Worm (Caenorhabditis elegans) whole organism, L2 larva: Measurements from ENCODE around the gene grl-29.

ENCODE experiments used
- C34F6.9 ChIP-seq: fragments of 150-350 bp; optimal IDR thresholded peaks from 2 replicates; lab custom pipeline; 2014; ENCODE audit warnings: missing biosample characterization, missing genetic modification characterization
- F13H6.1 ChIP-seq: sonication (generic microtip); optimal IDR thresholded peaks from 2 replicates; lab custom pipeline; 2016; ENCODE audit warnings: missing genetic modification characterization, missing compliant biosample characterization
- R02D3.7 ChIP-seq: fragments of 150-350 bp; optimal IDR thresholded peaks from 2 replicates; lab custom pipeline; 2014; ENCODE audit warnings: missing biosample characterization, missing genetic modification characterization
- ZK546.5 ChIP-seq: sonication (generic microtip); optimal IDR thresholded peaks from 2 replicates; lab custom pipeline; 2017; ENCODE audit warnings: missing biosample characterization, missing genetic modification characterization
- ama-1 ChIP-seq: fragments of 150-350 bp; optimal IDR thresholded peaks from 2 replicates; lab custom pipeline; 2018; ENCODE audit warnings: inconsistent platforms
- ceh-16 ChIP-seq: fragments of 150-350 bp; optimal IDR thresholded peaks from 2 replicates; lab custom pipeline; 2014; ENCODE audit warnings: missing biosample characterization, missing genetic modification characterization
- ceh-82 ChIP-seq: fragments of 150-350 bp; optimal IDR thresholded peaks from 2 replicates; lab custom pipeline; 2014; ENCODE audit warnings: missing biosample characterization, missing genetic modification characterization
- crh-2 ChIP-seq: sonication (generic microtip); optimal IDR thresholded peaks from 2 replicates; lab custom pipeline; 2017; ENCODE audit warnings: missing biosample characterization, missing genetic modification characterization
- dmd-4 ChIP-seq: sonication (generic microtip); optimal IDR thresholded peaks from 2 replicates; lab custom pipeline; 2017; ENCODE audit warnings: missing biosample characterization, missing genetic modification characterization
- elt-1 ChIP-seq: fragments of 150-350 bp; optimal IDR thresholded peaks from 2 replicates; lab custom pipeline; 2014; ENCODE audit warnings: missing biosample characterization, missing genetic modification characterization
- elt-3 ChIP-seq: sonication (generic microtip); optimal IDR thresholded peaks from 2 replicates; lab custom pipeline; 2017; ENCODE audit warnings: missing biosample characterization, missing genetic modification characterization
- fos-1 ChIP-seq: fragments of 150-350 bp; optimal IDR thresholded peaks from 2 replicates; lab custom pipeline; 2014; ENCODE audit warnings: missing biosample characterization, missing genetic modification characterization
- gmeb-1 ChIP-seq: fragments of 150-350 bp; optimal IDR thresholded peaks from 2 replicates; lab custom pipeline; 2014; ENCODE audit warnings: missing biosample characterization, missing genetic modification characterization
- lin-13 ChIP-seq: fragments of 150-350 bp; optimal IDR thresholded peaks from 2 replicates; lab custom pipeline; 2014; ENCODE audit warnings: missing biosample characterization, missing genetic modification reagents, missing genetic modification characterization
- lin-39 ChIP-seq: fragments of 150-350 bp; optimal IDR thresholded peaks from 2 replicates; lab custom pipeline; 2014; ENCODE audit warnings: missing biosample characterization, missing genetic modification reagents, missing genetic modification characterization
- lsy-2 ChIP-seq, 2 experiments: fragments of 150-350 bp in 1 of 2; sonication (generic microtip) in 1 of 2; optimal IDR thresholded peaks; 2 replicates each; lab custom pipeline; 2014 to 2017; ENCODE audit warnings: missing biosample characterization in 2 of 2, missing genetic modification characterization in 2 of 2
- mab-5 ChIP-seq: fragments of 150-350 bp; optimal IDR thresholded peaks from 2 replicates; lab custom pipeline; 2014; ENCODE audit warnings: missing biosample characterization, missing genetic modification characterization
- mbf-1 ChIP-seq: sonication (generic microtip); optimal IDR thresholded peaks from 2 replicates; lab custom pipeline; 2017; ENCODE audit warnings: missing biosample characterization, missing genetic modification characterization
- nhr-10 ChIP-seq: sonication (generic microtip); optimal IDR thresholded peaks from 2 replicates; lab custom pipeline; 2017; ENCODE audit warnings: missing biosample characterization, missing genetic modification characterization
- nhr-12 ChIP-seq: fragments of 150-350 bp; optimal IDR thresholded peaks from 2 replicates; lab custom pipeline; 2014; ENCODE audit warnings: missing biosample characterization, missing genetic modification characterization
- nhr-129 ChIP-seq: fragments of 150-350 bp; optimal IDR thresholded peaks from 2 replicates; lab custom pipeline; 2014; ENCODE audit warnings: missing biosample characterization, missing genetic modification characterization
- nhr-21 ChIP-seq: fragments of 150-350 bp; optimal IDR thresholded peaks from 2 replicates; lab custom pipeline; 2014; ENCODE audit warnings: missing biosample characterization, missing genetic modification characterization
- nhr-237 ChIP-seq: fragments of 150-350 bp; optimal IDR thresholded peaks from 2 replicates; lab custom pipeline; 2014; ENCODE audit warnings: missing biosample characterization, missing genetic modification characterization
- nhr-25 ChIP-seq: fragments of 150-350 bp; sonication (generic microtip); optimal IDR thresholded peaks from 3 replicates; lab custom pipeline; 2014; ENCODE audit warnings: missing biosample characterization, missing genetic modification characterization
- nhr-77 ChIP-seq: fragments of 150-350 bp; optimal IDR thresholded peaks from 2 replicates; lab custom pipeline; 2014; ENCODE audit warnings: missing biosample characterization, missing genetic modification characterization
- peb-1 ChIP-seq: fragments of 150-350 bp; optimal IDR thresholded peaks from 2 replicates; lab custom pipeline; 2014; ENCODE audit warnings: missing biosample characterization, missing genetic modification characterization
- sem-4 ChIP-seq: fragments of 150-350 bp; optimal IDR thresholded peaks from 2 replicates; lab custom pipeline; 2014; ENCODE audit warnings: missing biosample characterization, missing genetic modification reagents, missing genetic modification characterization
- sma-9 ChIP-seq, 2 experiments: fragments of 150-350 bp in 1 of 2; sonication (generic microtip) in 1 of 2; optimal IDR thresholded peaks; 2 replicates each; lab custom pipeline; 2014 to 2016; ENCODE audit warnings: missing genetic modification characterization in 2 of 2, mild to moderate bottlenecking in 1 of 2, missing biosample characterization in 1 of 2, missing compliant biosample characterization in 1 of 2, missing genetic modification reagents in 1 of 2, moderate library complexity in 1 of 2
- unc-39 ChIP-seq: fragments of 150-350 bp; optimal IDR thresholded peaks from 2 replicates; lab custom pipeline; 2014; ENCODE audit warnings: missing biosample characterization, missing genetic modification characterization
- unc-62 ChIP-seq: fragments of 150-350 bp; optimal IDR thresholded peaks from 2 replicates; lab custom pipeline; 2014; ENCODE audit warnings: missing biosample characterization, missing genetic modification reagents, missing genetic modification characterization
- zag-1 ChIP-seq: fragments of 150-350 bp; optimal IDR thresholded peaks from 2 replicates; lab custom pipeline; 2014; ENCODE audit warnings: missing biosample characterization, missing genetic modification characterization
- ztf-1 ChIP-seq: fragments of 200-800 bp; sonication (Bioruptor generic); conservative IDR thresholded peaks from 2 replicates; pipeline ENCODE4 v1.3.6; 2022; ENCODE audit warnings: missing genetic modification characterization, missing compliant biosample characterization
- ztf-11 ChIP-seq: sonication (generic microtip); optimal IDR thresholded peaks from 2 replicates; lab custom pipeline; 2017; ENCODE audit warnings: missing biosample characterization, missing genetic modification characterization
- ztf-4 ChIP-seq: fragments of 150-350 bp; optimal IDR thresholded peaks from 2 replicates; lab custom pipeline; 2014; ENCODE audit warnings: missing biosample characterization, missing genetic modification characterization

grl-29 gene

ce11 chrV:3552740-3553469 is 2.1 kb downstream of the grl-29 start, which contains the start of gene T24A6.20:
T24A6.20 (plus strand) TSS chrV:3553134.
- TF ChIP-seq nhr-129 (tag; lab: Kevin White, UChicago) (no peak), ztf-11 (no peak), nhr-25 (no peak), elt-3 (no peak), C34F6.9 (tag; lab: Kevin White, UChicago) (no peak), lsy-2 (tag; optimal IDR thresholded peaks at IDR 0.05; lab: Kevin White, UChicago) (no peak), mbf-1 (tag; lab: Kevin White, UChicago) (no peak), ZK546.5 (tag; lab: Kevin White, UChicago) (no peak), zag-1 (tag; lab: Kevin White, UChicago) (no peak), nhr-77 (tag; lab: Kevin White, UChicago) (no peak), sma-9 (GFP tag; optimal IDR thresholded peaks at IDR 0.05; lab: Kevin White, UChicago) (no peak), sma-9 (tag; optimal IDR thresholded peaks at IDR 0.05; lab: Kevin White, UChicago) (no peak), unc-39 (no peak), lin-13 (GFP tag; lab: Kevin White, UChicago) (no peak)

ce11 chrV:3551765-3552164 is 3.3 kb downstream of the grl-29 start, which contains the start of gene grl-28:
grl-28 (minus strand) TSS chrV:3551865.
- TF ChIP-seq nhr-21 (tag; lab: Kevin White, UChicago), result no peak
- TF ChIP-seq dmd-4 (tag; lab: Kevin White, UChicago), result no peak
- no peak for TF ChIP-seq ceh-82 (tag; lab: Kevin White, UChicago)
- TF ChIP-seq nhr-12 (tag; lab: Kevin White, UChicago), result no peak
- TF ChIP-seq ztf-1, result no peak
- no peak for TF ChIP-seq ztf-4 (tag; lab: Kevin White, UChicago)

- no peak for TF ChIP-seq zag-1 (tag; lab: Kevin White, UChicago)
- no peak for TF ChIP-seq nhr-25
- no peak for TF ChIP-seq ztf-11
- TF ChIP-seq F13H6.1 (tag; lab: Kevin White, UChicago), result no peak
- TF ChIP-seq ztf-4 (tag; lab: Kevin White, UChicago), result no peak
- TF ChIP-seq lin-39 (tag; lab: Kevin White, UChicago), result no peak
- TF ChIP-seq unc-62 (GFP tag; lab: Kevin White, UChicago), result no peak
- TF ChIP-seq C34F6.9 (tag; lab: Kevin White, UChicago), result no peak
- no peak for TF ChIP-seq elt-1 (tag; lab: Kevin White, UChicago)
- TF ChIP-seq mab-5 (tag; lab: Kevin White, UChicago), result no peak
- TF ChIP-seq nhr-10 (tag; lab: Kevin White, UChicago), result no peak
- no peak for TF ChIP-seq peb-1 (tag; lab: Kevin White, UChicago)
- no peak for TF ChIP-seq nhr-12 (tag; lab: Kevin White, UChicago)
Observed at ce11 chrV:3549553-3549952, 5.5 kb downstream of the grl-29 start, which contains the start of gene sri-21. sri-21 (plus strand) TSS chrV:3549853.

ce11 chrV:3548798-3549197 is 6.2 kb downstream of the grl-29 start, which contains the start of gene srw-130:
srw-130 (minus strand) TSS chrV:3548898.
- TF ChIP-seq sma-9 (GFP tag; optimal IDR thresholded peaks at IDR 0.05; lab: Kevin White, UChicago) (no peak), sma-9 (tag; optimal IDR thresholded peaks at IDR 0.05; lab: Kevin White, UChicago) (no peak), crh-2 (no peak), ceh-16 (no peak), fos-1 (tag; lab: Kevin White, UChicago) (no peak), R02D3.7 (no peak), gmeb-1 (tag; lab: Kevin White, UChicago) (no peak), ama-1 (lab: Kevin White, UChicago) (no peak), nhr-237 (tag; lab: Kevin White, UChicago) (no peak), F13H6.1 (tag; lab: Kevin White, UChicago) (no peak), lin-39 (tag; lab: Kevin White, UChicago) (no peak)

- TF ChIP-seq F13H6.1 (tag; lab: Kevin White, UChicago) (no peak), lin-13 (GFP tag; lab: Kevin White, UChicago) (no peak), nhr-129 (tag; lab: Kevin White, UChicago) (no peak), lsy-2 (tag; optimal IDR thresholded peaks at IDR 0.05; lab: Kevin White, UChicago) (no peak), nhr-12 (tag; lab: Kevin White, UChicago) (no peak), nhr-10 (tag; lab: Kevin White, UChicago) (no peak), sem-4 (tag; lab: Kevin White, UChicago) (no peak), peb-1 (tag; lab: Kevin White, UChicago) (no peak)
Observed at ce11 chrV:3546517-3546916, 8.5 kb downstream of the grl-29 start, which contains the start of gene srbc-68. srbc-68 (minus strand) TSS chrV:3546617.
